Fruit fly (Drosophila melanogaster) Kc167 (cell line): ENCODE data around the gene sky.

ENCODE experiments used
- Myc ChIP-seq: fragments of >200 bp; optimal IDR thresholded peaks from 2 replicates; lab custom pipeline; 2017; ENCODE audit warnings: missing external identifiers
- Sin3A ChIP-seq: fragments of >200 bp; optimal IDR thresholded peaks from 2 replicates; lab custom pipeline; 2018; ENCODE audit warnings: missing external identifiers
- h ChIP-seq: fragments of >200 bp; optimal IDR thresholded peaks from 3 replicates; lab custom pipeline; 2018; ENCODE audit warnings: missing external identifiers
- insv ChIP-seq: fragments of >200 bp; optimal IDR thresholded peaks from 3 replicates; lab custom pipeline; 2018; ENCODE audit warnings: missing external identifiers
- psq ChIP-seq: fragments of >200 bp; optimal IDR thresholded peaks from 2 replicates; lab custom pipeline; 2017; ENCODE audit warnings: missing external identifiers
- ttk ChIP-seq: sonication (Bioruptor generic); optimal IDR thresholded peaks from 2 replicates; lab custom pipeline; 2017; ENCODE audit warnings: missing external identifiers

The sky gene

DNA sequence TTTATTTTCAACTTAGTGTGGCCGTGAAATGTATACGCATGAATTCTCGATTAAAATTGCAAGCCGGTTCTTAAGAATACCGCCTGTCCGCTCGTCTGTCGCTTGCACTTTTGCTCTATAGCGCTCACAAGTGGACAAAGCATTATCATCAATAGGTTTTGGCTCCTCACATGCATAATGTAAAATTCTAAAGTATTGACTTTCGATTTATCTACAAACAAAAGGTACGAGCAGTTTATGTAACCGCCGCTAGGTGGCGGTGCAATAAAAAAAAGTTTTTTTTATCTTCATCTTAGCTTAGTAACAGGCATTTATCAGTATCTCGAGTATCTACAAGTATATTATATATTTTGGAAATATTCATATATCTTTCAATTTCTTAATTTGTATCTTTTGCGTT is 92.5 kb downstream of the sky start:
- TF ChIP-seq insv (lab: Kevin White, UChicago), result no peak
- no peak for TF ChIP-seq h (lab: Kevin White, UChicago)
- no peak for TF ChIP-seq Myc (lab: Kevin White, UChicago)
- no peak for TF ChIP-seq Sin3A

DNA sequence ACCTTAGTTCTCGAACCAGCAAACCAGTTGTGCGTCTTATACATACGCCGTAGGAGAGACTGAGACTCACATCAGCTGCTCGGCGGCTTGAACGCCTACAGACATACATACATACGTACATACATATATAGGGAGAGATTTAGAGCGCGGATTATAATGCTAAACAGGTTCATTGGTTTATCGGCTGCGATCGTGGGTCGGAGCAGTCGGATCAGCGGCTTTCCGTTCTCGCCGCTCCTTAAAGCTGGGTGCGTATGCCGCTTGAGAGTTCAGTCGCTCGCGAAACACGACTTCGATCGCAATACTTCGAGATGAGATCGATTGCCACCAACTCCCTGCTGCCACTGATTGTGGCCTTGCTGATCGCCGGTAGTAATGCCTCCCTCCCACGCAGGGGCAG is 93.5 kb downstream of the sky start:
- TF ChIP-seq Sin3A (no peak), ttk (lab: Kevin White, UChicago) (no peak), h (lab: Kevin White, UChicago) (no peak), Myc (lab: Kevin White, UChicago) (no peak)

DNA sequence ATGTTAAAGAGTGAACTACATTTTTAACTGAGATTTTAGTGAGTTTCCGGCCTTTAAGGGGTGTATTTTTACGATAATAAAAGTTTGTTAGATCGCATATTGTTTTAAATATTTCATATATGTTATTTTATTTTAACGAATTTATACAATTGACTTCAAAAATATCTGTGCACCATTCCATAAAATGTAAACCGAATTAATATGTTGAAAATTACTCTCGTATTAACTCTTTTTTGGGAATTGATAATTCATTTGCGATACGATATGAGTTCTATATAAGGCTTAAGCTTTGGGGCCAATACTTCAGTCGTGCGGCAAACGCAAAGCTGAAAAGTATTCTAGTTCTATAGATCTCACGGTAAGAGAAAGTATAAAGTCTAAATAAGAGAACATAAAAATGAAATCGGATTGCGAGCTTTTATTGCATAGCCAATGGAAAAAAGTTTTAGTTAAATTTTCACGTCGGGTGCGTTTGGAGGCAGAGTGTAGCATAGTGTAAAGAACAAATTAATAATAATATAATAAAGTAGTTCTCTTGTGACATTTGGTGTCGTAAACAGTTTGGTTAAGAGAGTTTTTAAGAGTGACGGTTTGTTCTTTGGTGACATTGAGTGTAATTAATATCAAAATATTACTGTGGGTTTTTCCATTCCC is 94.5 kb downstream of the sky start:
- no peak for TF ChIP-seq ttk (lab: Kevin White, UChicago)
- no peak for TF ChIP-seq Sin3A
- TF ChIP-seq psq (lab: Kevin White, UChicago), result no peak
- TF ChIP-seq insv (lab: Kevin White, UChicago), result no peak
- no peak for TF ChIP-seq h (lab: Kevin White, UChicago)
- TF ChIP-seq Myc (lab: Kevin White, UChicago), result no peak

DNA sequence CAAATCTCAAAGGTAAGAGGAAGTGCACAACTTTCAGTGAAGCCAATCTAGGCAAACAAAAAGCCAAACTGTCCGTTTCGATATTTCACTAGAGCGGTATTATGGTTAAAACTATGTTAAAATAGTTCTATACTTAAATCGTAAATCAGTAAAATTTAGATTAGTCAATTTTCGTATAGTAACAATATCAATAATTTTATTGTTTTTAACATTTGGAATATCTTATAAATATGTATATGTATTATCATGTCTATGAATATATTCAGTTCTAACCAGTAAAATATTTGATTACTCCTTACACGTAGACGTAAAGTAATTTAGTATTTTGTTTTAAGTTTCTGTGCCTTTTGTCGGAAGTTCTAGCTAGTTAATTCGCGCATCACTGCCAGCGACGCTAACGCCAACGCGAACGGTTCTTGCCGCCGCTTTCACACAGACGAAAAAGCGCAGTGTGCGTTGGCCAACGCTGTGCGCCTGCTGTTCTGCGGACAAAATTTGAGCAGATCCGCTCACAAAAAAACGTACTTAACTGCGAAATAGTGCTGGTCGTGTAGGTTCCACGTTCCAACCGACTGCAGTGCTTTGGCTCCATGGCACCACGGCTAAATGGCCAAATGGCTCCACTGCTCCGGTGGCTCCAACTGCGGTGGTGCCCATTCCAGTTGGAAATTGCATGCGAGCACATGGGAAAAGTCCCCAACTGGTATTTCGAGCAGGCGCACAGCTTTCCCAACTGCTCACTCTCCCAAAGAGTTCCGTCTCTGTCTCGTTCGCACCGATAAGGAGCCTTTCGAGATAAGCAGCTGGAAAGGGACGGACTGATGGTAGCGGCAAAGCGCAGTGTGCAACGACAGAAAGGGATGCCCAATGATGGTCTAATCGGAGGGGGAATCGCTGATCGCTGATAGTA is 95.3 kb downstream of the sky start:
- TF ChIP-seq psq (lab: Kevin White, UChicago) (no peak), insv (lab: Kevin White, UChicago) (no peak), ttk (lab: Kevin White, UChicago) (no peak), Sin3A (no peak), Myc (lab: Kevin White, UChicago) (no peak), h (lab: Kevin White, UChicago) (no peak)

DNA sequence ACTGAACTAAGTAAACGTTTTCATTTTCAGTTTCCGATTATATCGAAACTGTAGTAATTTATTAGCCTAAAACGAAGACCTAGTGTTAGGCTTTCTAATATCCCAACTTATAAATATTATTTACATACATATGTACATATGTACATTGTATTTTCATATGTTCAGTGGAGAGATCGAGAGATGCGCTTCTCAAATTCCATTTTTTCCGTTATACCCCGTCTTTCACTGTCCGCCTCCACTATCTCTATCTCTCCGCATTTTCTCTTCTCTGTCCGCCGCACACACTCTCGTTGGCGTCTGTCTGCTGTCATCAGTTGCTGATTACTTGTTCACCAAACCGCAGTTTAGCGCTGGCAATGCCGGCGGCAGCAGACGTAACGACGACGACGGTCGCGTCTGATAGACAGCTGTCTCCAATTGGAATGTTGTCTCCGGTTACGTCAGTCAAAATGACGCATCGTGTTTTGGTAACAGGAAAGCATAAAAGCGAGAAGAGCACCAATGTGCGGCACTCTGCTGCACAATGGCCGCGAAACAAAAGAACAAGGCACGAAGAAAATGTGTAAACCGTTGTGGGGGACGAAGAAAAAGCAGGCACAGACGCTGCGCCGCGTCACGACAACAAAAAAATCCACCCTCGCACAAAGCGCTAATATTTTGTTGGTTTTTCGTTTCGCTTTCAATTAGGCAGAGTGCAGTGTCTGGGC is 96.1 kb downstream of the sky start, which contains the start of gene CG9331:
Gene CG9331, plus strand, starts transcription at position 340 of the 707 bp plus-strand sequence.
- no peak for TF ChIP-seq Myc (lab: Kevin White, UChicago)
- no peak for TF ChIP-seq insv (lab: Kevin White, UChicago)
- no peak for TF ChIP-seq h (lab: Kevin White, UChicago)
- TF ChIP-seq psq (lab: Kevin White, UChicago), result no peak

DNA sequence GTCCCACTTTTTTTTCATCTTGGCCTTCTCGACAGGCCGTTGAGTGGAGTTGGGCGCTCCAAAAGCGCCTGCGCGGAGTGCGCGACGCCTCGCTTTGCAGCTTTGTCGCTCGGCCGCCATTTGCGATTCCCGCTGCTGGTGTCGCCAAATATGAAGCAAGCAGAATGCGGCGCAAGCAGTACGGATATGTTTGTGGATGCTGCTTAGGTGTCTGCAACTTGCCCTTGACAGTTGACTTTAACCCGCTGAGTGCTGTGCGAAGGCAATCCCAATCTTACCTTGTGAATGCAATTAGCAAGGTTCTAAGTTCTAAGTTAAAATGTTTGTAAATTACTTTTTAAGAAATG is 96.7 kb downstream of the sky start:
- TF ChIP-seq h (lab: Kevin White, UChicago), result no peak
- TF ChIP-seq insv (lab: Kevin White, UChicago), result no peak
- no peak for TF ChIP-seq Myc (lab: Kevin White, UChicago)
- TF ChIP-seq psq (lab: Kevin White, UChicago), result no peak
- TF ChIP-seq ttk (lab: Kevin White, UChicago), result no peak
- TF ChIP-seq Sin3A, result no peak
